Fruit fly (Drosophila melanogaster): Measurements from ENCODE around the gene twin.

Gene twin

DNA sequence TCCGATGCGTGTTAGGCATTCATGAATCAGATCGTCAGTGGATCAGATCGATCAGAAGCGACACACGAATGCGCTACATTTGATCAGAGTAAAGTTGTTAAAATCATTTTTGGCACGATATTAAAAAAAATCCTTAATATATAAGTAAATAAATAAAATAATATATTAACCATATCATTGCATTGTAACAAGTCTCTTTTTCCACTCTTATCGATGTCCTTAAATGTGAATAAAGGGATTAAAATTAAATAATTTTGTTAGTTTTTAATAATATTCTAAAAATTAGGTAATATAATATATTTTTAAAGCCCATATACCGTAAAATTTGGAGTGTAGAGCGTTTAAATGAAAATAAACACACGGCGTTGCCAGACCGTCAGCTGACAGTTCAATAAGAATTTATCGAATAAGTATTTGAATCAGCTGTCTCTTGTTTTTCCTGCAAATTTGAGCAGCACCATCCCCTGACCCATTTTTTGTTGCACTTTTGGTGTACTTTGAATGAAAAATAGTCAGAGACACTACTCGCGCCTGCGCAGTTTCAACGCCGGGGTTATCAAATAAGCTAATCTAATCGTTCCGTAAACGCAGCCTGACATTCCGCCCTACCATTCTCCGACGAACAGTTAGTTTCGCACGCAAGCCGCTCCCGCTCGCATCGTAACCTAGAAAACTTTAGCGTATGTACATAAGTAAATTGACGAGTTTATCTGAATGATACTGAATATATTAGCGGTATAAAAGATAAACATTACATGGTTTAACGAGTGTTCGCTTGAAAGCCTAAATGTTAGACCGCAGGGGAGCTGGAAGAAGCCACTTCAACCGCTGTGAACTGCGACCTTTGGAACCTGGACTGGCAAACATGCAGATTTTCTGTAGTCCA is 69.6 kb downstream of the twin start, which contains the start of the genes p38a and CG6178 (continued):
- TF ChIP-seq CG12155 (GFP tag; optimal IDR thresholded peaks at IDR 0.05), result peak; percentile 91
- TF ChIP-seq CkIIα-i1 (GFP tag; IDR thresholded peaks at IDR 0.05), result peak; percentile 87; the same call in 1 of the 2 replicates
- TF ChIP-seq z (GFP tag; IDR thresholded peaks at IDR 0.05), result peak; percentile 43; the same call in 1 of the 3 replicates
- TF ChIP-seq Nf-YC (tag; optimal IDR thresholded peaks at IDR 0.05), result peak; percentile 93
- TF ChIP-seq pan (optimal IDR thresholded peaks at IDR 0.05), result no peak
- peak in 1 of 2 experiments; percentile 97 for TF ChIP-seq pan (GFP tag; optimal IDR thresholded peaks at IDR 0.05 in 1 of 2, IDR thresholded peaks at IDR 0.05 in 1 of 2)
- TF ChIP-seq btn (GFP tag; optimal IDR thresholded peaks at IDR 0.05), result no peak
- TF ChIP-seq Antp (GFP tag; optimal IDR thresholded peaks at IDR 0.05), result peak; percentile 51
- no peak for TF ChIP-seq unc-4 (GFP tag; IDR thresholded peaks at IDR 0.05; ENCODE audit: partially characterized antibody)
- TF ChIP-seq TFAM (GFP tag; optimal IDR thresholded peaks at IDR 0.05), result no peak
- TF ChIP-seq lmd (GFP tag; IDR thresholded peaks at IDR 0.05), result peak; percentile 98
- TF ChIP-seq CG17186 (GFP tag; optimal IDR thresholded peaks at IDR 0.05), result no peak
- TF ChIP-seq mirr (GFP tag; optimal IDR thresholded peaks at IDR 0.05), result peak; percentile 84
- peak; percentile 96 for TF ChIP-seq Blimp-1 (GFP tag; optimal IDR thresholded peaks at IDR 0.05)
- TF ChIP-seq HLH3B (GFP tag; IDR thresholded peaks at IDR 0.05), result peak; percentile 97
- TF ChIP-seq sob (GFP tag; IDR thresholded peaks at IDR 0.05), result peak; percentile 96
- 0 out of 2 replicates have a peak, but pooled peaks have one; percentile 14 for TF ChIP-seq Scr (GFP tag; IDR thresholded peaks at IDR 0.05; ENCODE audit: partially characterized antibody)
- TF ChIP-seq CG8359 (GFP tag; optimal IDR thresholded peaks at IDR 0.05; ENCODE audit: borderline replicate concordance), result peak; percentile 87
- peak; percentile 74 for TF ChIP-seq CG7928 (GFP tag; optimal IDR thresholded peaks at IDR 0.05)
- TF ChIP-seq amos (GFP tag; IDR thresholded peaks at IDR 0.05; ENCODE audit: partially characterized antibody), result no peak
- TF ChIP-seq nmo (GFP tag; optimal IDR thresholded peaks at IDR 0.05), result peak; percentile 99
- peak; percentile 96 for TF ChIP-seq cwo (GFP tag; optimal IDR thresholded peaks at IDR 0.05)
- peak; percentile 90 for TF ChIP-seq bowl (GFP tag; IDR thresholded peaks at IDR 0.05)
- no peak for TF ChIP-seq CG1792 (GFP tag; optimal IDR thresholded peaks at IDR 0.05)
- peak; percentile 96 for TF ChIP-seq CG13894 (tag; optimal IDR thresholded peaks at IDR 0.05)
- peak; percentile 83 for TF ChIP-seq CG10431 (GFP tag; optimal IDR thresholded peaks at IDR 0.05)
- TF ChIP-seq Oli (tag; optimal IDR thresholded peaks at IDR 0.05), result peak; percentile 99
- peak; percentile 93 for TF ChIP-seq H15 (GFP tag; IDR thresholded peaks at IDR 0.05)
- TF ChIP-seq hkb (optimal IDR thresholded peaks at IDR 0.05), result no peak
- TF ChIP-seq hkb (GFP tag; IDR thresholded peaks at IDR 0.05), result peak; percentile 97
- TF ChIP-seq gro (GFP tag; optimal IDR thresholded peaks at IDR 0.05), result peak; percentile 43
- TF ChIP-seq Max (GFP tag; optimal IDR thresholded peaks at IDR 0.05), result peak; percentile 85
- TF ChIP-seq unpg (GFP tag; optimal IDR thresholded peaks at IDR 0.05), result peak; percentile 96
- TF ChIP-seq CG4424 (GFP tag; optimal IDR thresholded peaks at IDR 0.05), result peak; percentile 94
- peak; percentile 98 for TF ChIP-seq CG9727 (GFP tag; optimal IDR thresholded peaks at IDR 0.05)
- TF ChIP-seq al (GFP tag; IDR thresholded peaks at IDR 0.05), result peak; percentile 97
- TF ChIP-seq her (GFP tag; optimal IDR thresholded peaks at IDR 0.05), result no peak
- peak; percentile 26 for TF ChIP-seq Atf3 (GFP tag; optimal IDR thresholded peaks at IDR 0.05)
- peak; percentile 63; the same call in 1 of the 2 replicates for TF ChIP-seq aop (GFP tag; IDR thresholded peaks at IDR 0.05)
- peak; percentile 96 for TF ChIP-seq Awh (GFP tag; IDR thresholded peaks at IDR 0.05)
- peak; percentile 94 for TF ChIP-seq CG6272 (GFP tag; IDR thresholded peaks at IDR 0.05)
- peak; percentile 89; the same call in 3 of the 4 replicates for TF ChIP-seq chinmo (GFP tag; IDR thresholded peaks at IDR 0.05; ENCODE audit: partially characterized antibody)
- TF ChIP-seq ham (GFP tag; IDR thresholded peaks at IDR 0.05), result peak; percentile 90
- TF ChIP-seq CG15479 (GFP tag; optimal IDR thresholded peaks at IDR 0.05), result peak; percentile 39
- peak; percentile 8; the same call in 1 of the 2 replicates for TF ChIP-seq Bgb (GFP tag; IDR thresholded peaks at IDR 0.05; ENCODE audit: partially characterized antibody)
- peak; percentile 48 for TF ChIP-seq ash1 (GFP tag; optimal IDR thresholded peaks at IDR 0.05)
- TF ChIP-seq Doc2 (GFP tag; IDR thresholded peaks at IDR 0.05), result peak; percentile 89
- peak; percentile 92 for TF ChIP-seq org-1 (GFP tag; optimal IDR thresholded peaks at IDR 0.05)
- no peak for TF ChIP-seq ab (GFP tag; optimal IDR thresholded peaks at IDR 0.05)
